Worm (Caenorhabditis elegans) whole organism, L3 larva: Measurements from ENCODE around the gene srt-56.

Experiments
- elt-3 ChIP-seq, 3 experiments: fragments of 150-350 bp in 1 of 3; sonication (generic microtip) in 2 of 3; optimal IDR thresholded peaks; 2 replicates in 2 of 3; 4 replicates in 1 of 3; lab custom pipeline; 2014 to 2017; ENCODE audit warnings: missing biosample characterization in 3 of 3, missing genetic modification characterization in 3 of 3
- fos-1 ChIP-seq: fragments of 150-350 bp; optimal IDR thresholded peaks from 2 replicates; lab custom pipeline; 2014; ENCODE audit warnings: missing biosample characterization, missing genetic modification characterization
- nhr-25 ChIP-seq: sonication (generic microtip); optimal IDR thresholded peaks from 2 replicates; lab custom pipeline; 2017; ENCODE audit warnings: missing biosample characterization, missing genetic modification characterization
- snpc-4 ChIP-seq: fragments of 150-350 bp; optimal IDR thresholded peaks from 2 replicates; lab custom pipeline; 2014; ENCODE audit warnings: missing biosample characterization, missing genetic modification characterization
- unc-62 ChIP-seq: fragments of 150-350 bp; sonication (generic microtip); optimal IDR thresholded peaks from 4 replicates; lab custom pipeline; 2014; ENCODE audit warnings: missing biosample characterization, missing genetic modification reagents, missing genetic modification characterization

DNA sequence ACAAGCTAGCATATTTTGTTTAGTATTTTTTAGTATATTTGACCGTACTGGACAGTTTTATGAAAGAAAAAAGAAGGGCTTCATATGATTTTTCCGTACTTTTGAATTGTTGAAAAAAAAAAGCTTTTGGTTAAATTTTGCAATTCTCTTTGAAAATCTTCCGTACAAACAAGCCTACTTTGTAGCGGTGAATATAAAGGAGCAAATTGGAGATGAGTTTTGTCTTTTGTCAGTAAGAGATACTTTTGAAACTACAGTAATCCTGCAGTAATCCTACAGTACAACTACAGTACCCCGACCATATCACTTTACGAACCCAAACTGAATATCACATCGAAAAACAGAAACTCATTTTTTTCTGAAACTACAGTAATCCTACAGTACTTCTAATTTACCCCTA lies 760 bp upstream of the srt-56 start:
- no peak for TF ChIP-seq snpc-4
- TF ChIP-seq fos-1 (tag; lab: Kevin White, UChicago) = no peak
- no peak for TF ChIP-seq elt-3 (tag; optimal IDR thresholded peaks at IDR 0.05; lab: Kevin White, UChicago)
- no peak for TF ChIP-seq unc-62 (GFP tag; lab: Kevin White, UChicago)
- TF ChIP-seq nhr-25 = no peak
